Fruit fly (Drosophila melanogaster): ENCODE measurements around the gene Ten-a.

Ten-a gene

DNA sequence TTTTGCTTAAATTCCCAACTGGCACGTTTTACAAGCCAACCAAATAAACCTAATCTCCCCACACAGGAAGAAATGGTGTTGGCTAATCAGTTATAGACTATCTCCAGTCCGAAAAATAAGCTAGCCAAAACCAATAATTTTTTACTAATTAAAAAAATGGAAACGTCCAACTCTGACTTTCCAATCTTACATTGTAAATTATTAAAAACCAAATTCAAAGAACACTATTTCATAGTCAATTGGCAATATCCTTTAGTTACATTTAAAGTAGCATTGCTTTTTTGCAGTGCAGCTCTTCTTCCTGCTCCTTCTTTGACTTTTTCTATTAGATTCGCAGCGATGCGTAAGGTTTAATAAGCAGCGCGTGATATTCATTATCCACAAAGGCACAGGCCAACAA, 215.4 kb downstream of the Ten-a start:
- TF ChIP-seq dysf (GFP tag; IDR thresholded peaks at IDR 0.05) (no peak), phol (tag; optimal IDR thresholded peaks at IDR 0.05) (peak; percentile 17), CG2129 (GFP tag; IDR thresholded peaks at IDR 0.05; ENCODE audit: partially characterized antibody) (no peak), CG3281 (GFP tag; optimal IDR thresholded peaks at IDR 0.05) (no peak), CG10979 (tag; optimal IDR thresholded peaks at IDR 0.05) (peak; percentile 21), zf30C (GFP tag; optimal IDR thresholded peaks at IDR 0.05) (peak; percentile 36), bsh (GFP tag; optimal IDR thresholded peaks at IDR 0.05) (peak in 1 of 2 experiments; percentile 23), Hr51 (GFP tag; optimal IDR thresholded peaks at IDR 0.05) (peak in 1 of 2 experiments; percentile 21), lola (GFP tag; optimal IDR thresholded peaks at IDR 0.05) (peak in 1 of 3 experiments; percentile 16), h (optimal IDR thresholded peaks at IDR 0.05) (no peak), CG5180 (GFP tag; optimal IDR thresholded peaks at IDR 0.05) (no peak), NfI (GFP tag; optimal IDR thresholded peaks at IDR 0.05) (no peak), Sox100B (GFP tag; optimal IDR thresholded peaks at IDR 0.05) (no peak), Dek (tag; optimal IDR thresholded peaks at IDR 0.05) (no peak), cwo (GFP tag; optimal IDR thresholded peaks at IDR 0.05) (no peak), ac (GFP tag; optimal IDR thresholded peaks at IDR 0.05) (no peak), row (GFP tag; IDR thresholded peaks at IDR 0.05) (peak; percentile 43; the same call in 2 of the 3 replicates), Oaz (GFP tag; IDR thresholded peaks at IDR 0.05) (no peak), Camta (GFP tag; optimal IDR thresholded peaks at IDR 0.05) (no peak), CG6254 (GFP tag; optimal IDR thresholded peaks at IDR 0.05) (no peak), CG9727 (GFP tag; optimal IDR thresholded peaks at IDR 0.05) (peak; percentile 15), CG12391 (tag; optimal IDR thresholded peaks at IDR 0.05) (peak; percentile 11), D19A (tag; optimal IDR thresholded peaks at IDR 0.05) (peak; percentile 9), toy (GFP tag; IDR thresholded peaks at IDR 0.05) (no peak), sqz (GFP tag; optimal IDR thresholded peaks at IDR 0.05) (peak; percentile 15), CG18262 (tag; optimal IDR thresholded peaks at IDR 0.05) (peak; percentile 21), CG30403 (GFP tag; optimal IDR thresholded peaks at IDR 0.05) (peak; percentile 20), tll (GFP tag; optimal IDR thresholded peaks at IDR 0.05) (no peak), Hsf (GFP tag; optimal IDR thresholded peaks at IDR 0.05) (peak; percentile 20), esg (GFP tag; conservative IDR thresholded peaks at IDR 0.05) (no peak), Lhr (GFP tag; optimal IDR thresholded peaks at IDR 0.05) (no peak), CG13424 (tag; optimal IDR thresholded peaks at IDR 0.05) (peak; percentile 8), CG14965 (GFP tag; optimal IDR thresholded peaks at IDR 0.05; ENCODE audit: borderline replicate concordance) (no peak), CG17361 (GFP tag; IDR thresholded peaks at IDR 0.05) (no peak), Opbp (GFP tag; IDR thresholded peaks at IDR 0.05; ENCODE audit: partially characterized antibody) (no peak), CG6175 (GFP tag; IDR thresholded peaks at IDR 0.05) (no peak), tio (GFP tag; optimal IDR thresholded peaks at IDR 0.05) (peak; percentile 6), dmrt11E (tag; optimal IDR thresholded peaks at IDR 0.05) (peak; percentile 9), CG2712 (tag; optimal IDR thresholded peaks at IDR 0.05) (peak; percentile 14), sens (GFP tag) (peak; percentile 71), Ets65A (GFP tag) (no peak), twi (tag; optimal IDR thresholded peaks at IDR 0.05) (no peak), CrebB (tag; optimal IDR thresholded peaks at IDR 0.05) (no peak), CG10431 (GFP tag; optimal IDR thresholded peaks at IDR 0.05) (no peak), CG18599 (GFP tag; optimal IDR thresholded peaks at IDR 0.05) (no peak), gt (GFP tag; IDR thresholded peaks at IDR 0.05) (no peak), en (GFP tag; optimal IDR thresholded peaks at IDR 0.05) (no peak), Ssrp (tag; optimal IDR thresholded peaks at IDR 0.05) (peak; percentile 20), gem (tag; optimal IDR thresholded peaks at IDR 0.05) (peak; percentile 50), CG2678 (tag; optimal IDR thresholded peaks at IDR 0.05) (peak; percentile 8)
